Fruit fly (Drosophila melanogaster) whole organism, embryonic: ENCODE measurements around the gene Adsl.

ENCODE experiments used
- CG17385 ChIP-seq: fragments of 200-800 bp; sonication (Bioruptor generic); optimal IDR thresholded peaks from 3 replicates; lab custom pipeline; 2018; ENCODE audit warnings: missing biosample characterization, mild to moderate bottlenecking, missing genetic modification characterization
- Doc2 ChIP-seq: fragments of 200-800 bp; sonication (Bioruptor generic); IDR thresholded peaks from 2 replicates; pipeline ENCODE4 v1.3.6; 2022; ENCODE audit warnings: missing biosample characterization, missing genetic modification characterization
- NC2α ChIP-seq: fragments of 200-800 bp; sonication (Bioruptor generic); optimal IDR thresholded peaks from 2 replicates; lab custom pipeline; 2016; ENCODE audit warnings: missing biosample characterization, missing genetic modification characterization
- pnt ChIP-seq: fragments of 200-800 bp; sonication (Bioruptor generic); optimal IDR thresholded peaks from 3 replicates; lab custom pipeline; 2016; ENCODE audit warnings: missing biosample characterization, missing genetic modification characterization
- pzg ChIP-seq: fragments of 200-800 bp; sonication (Bioruptor generic); optimal IDR thresholded peaks from 3 replicates; lab custom pipeline; 2018; ENCODE audit warnings: missing biosample characterization, mild to moderate bottlenecking, missing genetic modification characterization, moderate library complexity
- unpg ChIP-seq: fragments of 200-800 bp; sonication (Bioruptor generic); optimal IDR thresholded peaks from 3 replicates; lab custom pipeline; 2018; ENCODE audit warnings: missing biosample characterization, mild to moderate bottlenecking, missing genetic modification characterization, moderate library complexity

Adsl gene

dm6 chr3R:16969361-16970355 is 51.3 kb downstream of the Adsl start (continued):
- TF ChIP-seq pzg (GFP tag; lab: Kevin White, UChicago): peak; percentile 38
- TF ChIP-seq pnt: peak; percentile 31
- TF ChIP-seq unpg (GFP tag; lab: Kevin White, UChicago): peak; percentile 83
- TF ChIP-seq NC2α (GFP tag; lab: Kevin White, UChicago): no peak
- no peak for TF ChIP-seq CG17385 (GFP tag; lab: Kevin White, UChicago)
- TF ChIP-seq Doc2 (GFP tag; lab: Robert Waterston, UW): no peak
